In the genomic region with DNA sequence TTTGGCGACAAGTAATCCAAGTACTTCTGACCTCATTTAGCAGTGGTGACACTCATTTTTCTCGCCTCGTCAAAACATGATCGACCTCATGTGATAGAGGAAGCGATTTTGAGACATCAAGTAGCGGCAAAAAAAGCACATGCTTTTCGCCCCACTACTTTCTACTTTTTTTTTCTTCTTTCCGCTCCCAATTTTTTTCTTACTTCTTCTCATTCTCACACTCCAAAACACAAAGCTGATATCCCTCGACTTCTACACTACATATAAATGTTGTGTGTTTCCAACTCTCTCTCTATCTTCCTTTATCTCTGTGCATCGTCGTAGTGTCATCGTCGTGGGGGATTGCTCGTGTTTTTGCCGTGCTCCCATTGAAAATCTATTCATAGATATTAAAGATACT, we compare ENCODE assay signal across 6 worm cellular contexts.
A peak's percentile ranks its signal among the peaks of the same experiment; 100 is the strongest.
TF ChIP-seq lines count a peak whose summit lies in the region.

No protein-coding gene starts in this region.

TF ChIP-seq in whole organism, L1 larva, 84 proteins besides CTCF, POLR2A, EP300 and RAD21 (continues in another document):
- TF ChIP-seq xbp-1 (tag; optimal IDR thresholded peaks at IDR 0.05; lab: Kevin White, UChicago) (no peak), nhr-28 (tag; optimal IDR thresholded peaks at IDR 0.05; lab: Kevin White, UChicago) (no peak), tlp-1 (tag; optimal IDR thresholded peaks at IDR 0.05; lab: Kevin White, UChicago) (no peak), alr-1 (tag; optimal IDR thresholded peaks at IDR 0.05; lab: Kevin White, UChicago; ENCODE audit: borderline replicate concordance) (no peak), sup-37 (GFP tag; optimal IDR thresholded peaks at IDR 0.05; lab: Kevin White, UChicago) (no peak), nhr-90 (tag; optimal IDR thresholded peaks at IDR 0.05; lab: Kevin White, UChicago; ENCODE audit: poor library complexity) (no peak), mdl-1 (tag; optimal IDR thresholded peaks at IDR 0.05; lab: Kevin White, UChicago) (peak in 1 of 2 experiments; percentile 34), mef-2 (tag; optimal IDR thresholded peaks at IDR 0.05; lab: Kevin White, UChicago) (no peak), sox-4 (tag; optimal IDR thresholded peaks at IDR 0.05; lab: Kevin White, UChicago) (no peak), mab-9 (GFP tag; IDR thresholded peaks at IDR 0.05; lab: Robert Waterston, UW) (no peak), nhr-20 (tag; optimal IDR thresholded peaks at IDR 0.05; lab: Kevin White, UChicago) (peak; percentile 54), dpl-1 (GFP tag; optimal IDR thresholded peaks at IDR 0.05; lab: Kevin White, UChicago) (no peak), nhr-47 (tag; optimal IDR thresholded peaks at IDR 0.05; lab: Kevin White, UChicago) (peak; percentile 42), ztf-4 (tag; optimal IDR thresholded peaks at IDR 0.05; lab: Kevin White, UChicago) (no peak), lin-39 (tag; optimal IDR thresholded peaks at IDR 0.05; lab: Kevin White, UChicago) (no peak)

TF ChIP-seq in whole organism, L2 larva, 48 proteins besides CTCF, POLR2A, EP300 and RAD21:
- peak; percentile 57 for TF ChIP-seq nhr-129 (tag; optimal IDR thresholded peaks at IDR 0.05; lab: Kevin White, UChicago)
- peak in 1 of 2 experiments; percentile 33 for TF ChIP-seq mdl-1 (tag; optimal IDR thresholded peaks at IDR 0.05; lab: Kevin White, UChicago)
- peak; percentile 17 for TF ChIP-seq unc-55 (GFP tag; optimal IDR thresholded peaks at IDR 0.05; lab: Kevin White, UChicago)
- TF ChIP-seq lsy-2 (tag; optimal IDR thresholded peaks at IDR 0.05; lab: Kevin White, UChicago), result peak in 1 of 2 experiments; percentile 22
- peak; percentile 15 for TF ChIP-seq F13H6.1 (tag; optimal IDR thresholded peaks at IDR 0.05; lab: Kevin White, UChicago)
- no peak for TF ChIP-seq lin-39 (tag; optimal IDR thresholded peaks at IDR 0.05; lab: Kevin White, UChicago)
- TF ChIP-seq C34F6.9 (tag; optimal IDR thresholded peaks at IDR 0.05; lab: Kevin White, UChicago), result peak; percentile 11
- no peak for TF ChIP-seq zag-1 (tag; optimal IDR thresholded peaks at IDR 0.05; lab: Kevin White, UChicago)
- no peak for TF ChIP-seq dmd-4 (tag; optimal IDR thresholded peaks at IDR 0.05; lab: Kevin White, UChicago)
TF ChIP-seq in whole organism, L2 larva: peak in this region for 6.

TF ChIP-seq in whole organism, L3 larva, 47 proteins besides CTCF, POLR2A, EP300 and RAD21:
- TF ChIP-seq lin-39 (tag; optimal IDR thresholded peaks at IDR 0.05; lab: Kevin White, UChicago) (peak; percentile 1), skn-1 (tag; optimal IDR thresholded peaks at IDR 0.05; lab: Kevin White, UChicago) (peak; percentile 37), nhr-11 (tag; optimal IDR thresholded peaks at IDR 0.05; lab: Kevin White, UChicago) (peak; percentile 72), fkh-2 (tag; optimal IDR thresholded peaks at IDR 0.05; lab: Kevin White, UChicago) (no peak), nfya-1 (tag; optimal IDR thresholded peaks at IDR 0.05; lab: Kevin White, UChicago; ENCODE audit: insufficient read depth) (peak; percentile 16), snpc-4 (tag; optimal IDR thresholded peaks at IDR 0.05; lab: Kevin White, UChicago) (no peak)
TF ChIP-seq in whole organism, L3 larva: peak in this region for 4.

TF ChIP-seq in whole organism, L4 larva, 104 proteins besides CTCF, POLR2A, EP300 and RAD21 (continues in another document):
- no peak for TF ChIP-seq nhr-42 (GFP tag; IDR thresholded peaks at IDR 0.05; lab: Robert Waterston, UW)
- no peak for TF ChIP-seq Y5F2A.4 (GFP tag; optimal IDR thresholded peaks at IDR 0.05; lab: Kevin White, UChicago)
- TF ChIP-seq ctbp-1 (GFP tag; IDR thresholded peaks at IDR 0.05; lab: Robert Waterston, UW), result no peak
- TF ChIP-seq ZK337.2 (GFP tag; IDR thresholded peaks at IDR 0.05; lab: Robert Waterston, UW), result no peak
- no peak for TF ChIP-seq spr-1 (tag; optimal IDR thresholded peaks at IDR 0.05; lab: Kevin White, UChicago)
- no peak for TF ChIP-seq lin-13 (GFP tag; optimal IDR thresholded peaks at IDR 0.05; lab: Kevin White, UChicago)
- no peak for TF ChIP-seq snpc-4 (tag; optimal IDR thresholded peaks at IDR 0.05; lab: Kevin White, UChicago)
- no peak for TF ChIP-seq tag-97 (GFP tag; IDR thresholded peaks at IDR 0.05; lab: Robert Waterston, UW)
- TF ChIP-seq Y75B8A.6 (GFP tag; IDR thresholded peaks at IDR 0.05; lab: Robert Waterston, UW), result no peak
- peak; percentile 32 for TF ChIP-seq hlh-11 (tag; optimal IDR thresholded peaks at IDR 0.05; lab: Kevin White, UChicago)
- TF ChIP-seq tra-1 (GFP tag; IDR thresholded peaks at IDR 0.05; lab: Robert Waterston, UW), result peak; percentile 60; the same call in 1 of the 2 replicates
- peak in 1 of 2 experiments; percentile 19 for TF ChIP-seq lsy-2 (tag; optimal IDR thresholded peaks at IDR 0.05; lab: Kevin White, UChicago)
- TF ChIP-seq zfp-3 (GFP tag; conservative IDR thresholded peaks at IDR 0.05; lab: Robert Waterston, UW), result no peak
- no peak for TF ChIP-seq lin-1 (GFP tag; IDR thresholded peaks at IDR 0.05; lab: Robert Waterston, UW)
- TF ChIP-seq ceh-44 (GFP tag; IDR thresholded peaks at IDR 0.05; lab: Robert Waterston, UW), result no peak
- no peak for TF ChIP-seq nhr-6 (tag; optimal IDR thresholded peaks at IDR 0.05; lab: Kevin White, UChicago)
- TF ChIP-seq T20F7.1 (GFP tag; optimal IDR thresholded peaks at IDR 0.05; lab: Kevin White, UChicago), result no peak
- no peak for TF ChIP-seq set-16 (GFP tag; IDR thresholded peaks at IDR 0.05; lab: Robert Waterston, UW)
- no peak for TF ChIP-seq dpl-1 (GFP tag; optimal IDR thresholded peaks at IDR 0.05; lab: Kevin White, UChicago)
- TF ChIP-seq nhr-11 (tag; optimal IDR thresholded peaks at IDR 0.05; lab: Kevin White, UChicago), result peak; percentile 42
- TF ChIP-seq aha-1 (tag; lab: Kevin White, UChicago), result no peak

TF ChIP-seq in whole organism, late embryonic, 69 proteins besides CTCF, POLR2A, EP300 and RAD21:
- TF ChIP-seq hlh-8 (tag; optimal IDR thresholded peaks at IDR 0.05; lab: Kevin White, UChicago) (no peak), ztf-16 (tag; optimal IDR thresholded peaks at IDR 0.05; lab: Kevin White, UChicago) (no peak), ceh-18 (tag; optimal IDR thresholded peaks at IDR 0.05; lab: Kevin White, UChicago) (peak; percentile 22), mec-3 (tag; optimal IDR thresholded peaks at IDR 0.05; lab: Kevin White, UChicago; ENCODE audit: borderline replicate concordance) (no peak)

TF ChIP-seq in whole organism, young adult, 124 proteins besides CTCF, POLR2A, EP300 and RAD21:
- peak; percentile 11 for TF ChIP-seq somi-1 (GFP tag; optimal IDR thresholded peaks at IDR 0.05; lab: Kevin White, UChicago)
- TF ChIP-seq ceh-40 (GFP tag; IDR thresholded peaks at IDR 0.05; lab: Robert Waterston, UW), result no peak
